Fruit fly (Drosophila melanogaster) whole organism, adult: ENCODE results near the gene Gyc76C.
A peak's percentile ranks its signal among the peaks of the same experiment; 100 is the strongest.

Experiments
- CG11617 ChIP-seq: fragments of 200-800 bp; sonication (Bioruptor generic); optimal IDR thresholded peaks from 2 replicates; lab custom pipeline; 2017; ENCODE audit warnings: mild to moderate bottlenecking, missing biosample characterization, missing genetic modification reagents, missing genetic modification characterization
- CG12768 ChIP-seq: fragments of 200-800 bp; sonication (Bioruptor generic); optimal IDR thresholded peaks from 2 replicates; lab custom pipeline; 2017; ENCODE audit warnings: missing biosample characterization, missing genetic modification characterization, mild to moderate bottlenecking, moderate library complexity, missing genetic modification reagents
- CG1620 ChIP-seq: fragments of 200-800 bp; sonication (Bioruptor generic); optimal IDR thresholded peaks from 2 replicates; lab custom pipeline; 2016; ENCODE audit warnings: missing biosample characterization, missing genetic modification characterization
- CG7045 ChIP-seq: fragments of 200-800 bp; sonication (Bioruptor generic); optimal IDR thresholded peaks from 2 replicates; lab custom pipeline; 2017; ENCODE audit warnings: missing biosample characterization, mild to moderate bottlenecking, missing genetic modification characterization
- Crg-1 ChIP-seq: fragments of 200-800 bp; sonication (Bioruptor generic); optimal IDR thresholded peaks from 2 replicates; lab custom pipeline; 2016; ENCODE audit warnings: missing biosample characterization, missing genetic modification characterization
- Hr96 ChIP-seq: fragments of 200-800 bp; sonication (Bioruptor generic); optimal IDR thresholded peaks from 2 replicates; lab custom pipeline; 2016; ENCODE audit warnings: missing biosample characterization, missing genetic modification characterization
- Mnt ChIP-seq: fragments of 200-800 bp; sonication (Bioruptor generic); optimal IDR thresholded peaks from 2 replicates; lab custom pipeline; 2016; ENCODE audit warnings: missing biosample characterization, mild to moderate bottlenecking, missing genetic modification characterization
- kay ChIP-seq: fragments of 200-800 bp; sonication (Bioruptor generic); peaks from one replicate; lab custom pipeline; 2016; ENCODE audit warnings: missing biosample characterization, missing genetic modification characterization, borderline replicate concordance
- ovo ChIP-seq: fragments of 200-800 bp; sonication (Bioruptor generic); optimal IDR thresholded peaks from 2 replicates; lab custom pipeline; 2016; ENCODE audit warnings: missing biosample characterization, missing genetic modification characterization
- pad ChIP-seq: fragments of 200-800 bp; sonication (Bioruptor generic); optimal IDR thresholded peaks from 3 replicates; lab custom pipeline; 2017; ENCODE audit warnings: missing biosample characterization, missing genetic modification characterization, mild to moderate bottlenecking, moderate library complexity, missing genetic modification reagents
- tj ChIP-seq: fragments of 200-800 bp; sonication (Bioruptor generic); optimal IDR thresholded peaks from 3 replicates; lab custom pipeline; 2017; ENCODE audit warnings: missing biosample characterization, mild to moderate bottlenecking, missing genetic modification characterization, moderate library complexity
- toe ChIP-seq: fragments of 200-800 bp; sonication (Bioruptor generic); optimal IDR thresholded peaks from 2 replicates; lab custom pipeline; 2016; ENCODE audit warnings: missing biosample characterization, missing genetic modification characterization

DNA sequence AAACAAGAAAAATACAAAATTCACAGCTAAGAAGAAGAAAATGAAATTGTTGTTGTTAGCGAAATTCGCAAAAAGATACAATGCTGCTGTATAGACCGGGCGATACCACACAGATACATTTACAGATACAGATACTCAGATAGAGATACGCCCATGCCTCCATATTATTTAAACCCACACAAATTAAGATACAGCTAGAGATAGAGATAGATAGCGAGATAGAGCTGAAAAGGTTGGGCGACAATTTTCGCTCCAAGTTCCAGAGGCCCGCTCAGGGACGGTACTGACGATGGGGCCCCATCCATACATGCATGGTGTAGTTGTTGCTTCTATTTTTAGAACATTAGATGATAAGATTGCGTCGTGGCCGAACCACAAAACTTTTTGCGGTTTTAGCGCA lies 5.7 kb downstream of the Gyc76C start:
- TF ChIP-seq Hr96 (GFP tag; lab: Kevin White, UChicago) (no peak), Crg-1 (no peak), toe (GFP tag; lab: Kevin White, UChicago) (no peak), CG7045 (no peak), CG12768 (peak; percentile 30), CG11617 (no peak), ovo (no peak), kay (GFP tag; lab: Kevin White, UChicago) (no peak), Mnt (GFP tag; lab: Kevin White, UChicago) (no peak), pad (GFP tag; lab: Kevin White, UChicago) (no peak), CG1620 (no peak), tj (peak; percentile 5)
